Worm (Caenorhabditis elegans) whole organism, early embryonic: ENCODE data around the gene nlp-82.

ENCODE experiments used
- ama-1 ChIP-seq: fragments of 150-350 bp; optimal IDR thresholded peaks from 2 replicates; lab custom pipeline; 2014
- ceh-13 ChIP-seq: fragments of 200-800 bp; sonication (Bioruptor generic); optimal IDR thresholded peaks from 2 replicates; lab custom pipeline; 2018; ENCODE audit warnings: mild to moderate bottlenecking, missing genetic modification characterization, missing compliant biosample characterization

ce11 chrII:9236972-9237371 lies 17.1 kb downstream of the nlp-82 start:
- TF ChIP-seq ama-1 (lab: Kevin White, UChicago) (no peak), ceh-13 (GFP tag; lab: Kevin White, UChicago) (no peak)
